Fruit fly (Drosophila melanogaster) S2 (cell line): ENCODE results near the gene DENR.

ENCODE experiments used
- CG8478 ChIP-seq: fragments of >200 bp; optimal IDR thresholded peaks from 2 replicates; lab custom pipeline; 2018
- CTCF ChIP-seq, 2 experiments: fragments of >200 bp; optimal IDR thresholded peaks; 2 replicates each; lab custom pipeline; 2018

DNA sequence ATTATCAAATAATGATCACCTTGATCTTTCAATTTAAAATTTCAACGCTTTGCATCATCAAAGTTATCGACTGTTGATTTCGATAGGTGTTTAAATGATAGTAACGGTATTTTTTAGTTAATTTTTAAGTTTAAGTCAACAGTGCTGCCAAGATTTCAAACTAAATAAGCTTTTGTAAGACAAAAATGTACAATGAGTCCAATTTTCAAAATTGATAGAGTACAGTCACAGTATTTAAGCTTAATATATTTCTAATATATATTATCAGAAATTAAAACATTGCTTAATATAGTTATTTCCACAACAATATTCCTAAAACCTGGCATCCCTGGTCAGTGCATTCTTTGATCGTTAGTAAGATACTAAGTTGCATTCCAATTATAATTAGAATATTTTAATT, 5.3 kb downstream of the DENR start, which contains the start of gene CG4872:
- TF ChIP-seq CG8478 (lab: Kevin White, UChicago) (no peak), CTCF (optimal IDR thresholded peaks at IDR 0.05; lab: Kevin White, UChicago) (no peak)
